Fruit fly (Drosophila melanogaster): ENCODE data around the gene mRpL11.
A peak's percentile ranks its signal among the peaks of the same experiment; 100 is the strongest.

The mRpL11 gene

DNA sequence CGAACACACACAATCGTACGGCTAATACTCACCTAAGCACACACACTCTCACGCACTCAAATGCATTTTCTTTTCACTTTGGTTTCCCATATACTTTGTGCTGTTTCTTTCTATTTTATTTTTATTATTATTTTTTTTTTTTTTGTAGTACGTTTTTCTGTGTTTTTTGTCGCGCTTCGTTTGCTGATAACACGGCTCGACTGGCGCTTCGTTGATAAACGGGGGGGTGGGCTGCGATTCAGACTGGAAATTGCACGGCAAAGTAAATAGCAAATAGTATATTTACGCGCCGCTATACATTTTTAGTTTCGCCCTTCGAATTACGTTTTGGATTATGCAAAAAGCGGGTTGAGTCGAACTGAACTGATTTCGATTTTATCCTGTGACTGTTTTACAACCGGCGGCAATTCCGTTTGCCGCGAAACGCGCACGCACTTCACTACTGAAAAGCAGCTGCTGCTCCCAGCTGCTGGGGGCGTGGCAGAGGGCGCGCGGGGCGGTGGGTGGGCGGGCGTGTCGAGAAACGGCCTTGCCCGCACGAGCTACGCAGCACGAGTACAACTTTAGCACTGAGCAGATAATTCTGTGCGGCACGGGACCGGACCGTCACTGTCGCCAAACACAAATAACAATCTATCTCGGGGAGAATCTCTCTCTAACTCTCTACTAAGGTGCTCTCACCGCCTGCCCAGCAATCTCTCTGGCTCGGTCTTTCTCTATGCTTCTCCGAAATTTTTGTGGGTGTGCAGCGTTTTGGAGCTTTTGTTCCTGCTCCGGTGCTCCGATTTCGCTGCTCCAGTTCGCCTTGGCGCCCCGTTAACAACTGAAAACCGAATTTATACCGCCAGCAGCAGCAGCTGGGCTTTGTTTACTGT lies 46.1 kb downstream of the mRpL11 start, which contains the start of gene Pde6 (continued):
- TF ChIP-seq CG11247 (GFP tag; IDR thresholded peaks at IDR 0.05) = no peak
- TF ChIP-seq pzg (GFP tag; optimal IDR thresholded peaks at IDR 0.05) = no peak
- TF ChIP-seq ewg (GFP tag; optimal IDR thresholded peaks at IDR 0.05) = no peak
- no peak for TF ChIP-seq B-H1 (GFP tag; IDR thresholded peaks at IDR 0.05)
- no peak for TF ChIP-seq CG7963 (GFP tag; IDR thresholded peaks at IDR 0.05; ENCODE audit: partially characterized antibody)
- TF ChIP-seq CG11398 (GFP tag; optimal IDR thresholded peaks at IDR 0.05) = no peak
- TF ChIP-seq Pdp1 (GFP tag; optimal IDR thresholded peaks at IDR 0.05) = no peak
- TF ChIP-seq ERR (GFP tag; optimal IDR thresholded peaks at IDR 0.05) = no peak
- peak; percentile 82 for TF ChIP-seq Jarid2 (GFP tag; optimal IDR thresholded peaks at IDR 0.05)
- peak; percentile 57 for TF ChIP-seq Nf-YA (GFP tag; IDR thresholded peaks at IDR 0.05)
- TF ChIP-seq Med (GFP tag) = no peak
- no peak for TF ChIP-seq CG31388 (GFP tag; optimal IDR thresholded peaks at IDR 0.05)
- TF ChIP-seq dmrt11E (tag; optimal IDR thresholded peaks at IDR 0.05) = no peak
- no peak for TF ChIP-seq croc (GFP tag; conservative IDR thresholded peaks at IDR 0.05)
- no peak for TF ChIP-seq Six4 (GFP tag; optimal IDR thresholded peaks at IDR 0.05)
- no peak for TF ChIP-seq Myb (GFP tag; optimal IDR thresholded peaks at IDR 0.05)
- no peak for TF ChIP-seq her (GFP tag; optimal IDR thresholded peaks at IDR 0.05)
- TF ChIP-seq luna (GFP tag; optimal IDR thresholded peaks at IDR 0.05) = no peak
- TF ChIP-seq Optix (GFP tag; IDR thresholded peaks at IDR 0.05) = 0 out of 3 replicates have a peak, but pooled peaks have one; percentile 35
- TF ChIP-seq CG1603 (tag; optimal IDR thresholded peaks at IDR 0.05) = no peak
- no peak for TF ChIP-seq CG2120 (GFP tag; optimal IDR thresholded peaks at IDR 0.05)
- TF ChIP-seq CG12299 (tag; optimal IDR thresholded peaks at IDR 0.05) = no peak
- no peak for TF ChIP-seq org-1 (GFP tag; optimal IDR thresholded peaks at IDR 0.05)
- TF ChIP-seq CG6689 (GFP tag; IDR thresholded peaks at IDR 0.05) = no peak
- TF ChIP-seq CG8924 (tag; optimal IDR thresholded peaks at IDR 0.05) = no peak
- TF ChIP-seq fru (optimal IDR thresholded peaks at IDR 0.05) = no peak
- TF ChIP-seq slbo (GFP tag; IDR thresholded peaks at IDR 0.05) = no peak
- no peak for TF ChIP-seq CG10462 (GFP tag; optimal IDR thresholded peaks at IDR 0.05)
- no peak for TF ChIP-seq CG33557 (GFP tag; optimal IDR thresholded peaks at IDR 0.05)
- no peak for TF ChIP-seq CG10959 (GFP tag; IDR thresholded peaks at IDR 0.05)
- TF ChIP-seq grau (tag; optimal IDR thresholded peaks at IDR 0.05) = no peak
- no peak for TF ChIP-seq gro (GFP tag; optimal IDR thresholded peaks at IDR 0.05)
- TF ChIP-seq ac (GFP tag; optimal IDR thresholded peaks at IDR 0.05) = no peak
- no peak for TF ChIP-seq CG3995 (GFP tag; optimal IDR thresholded peaks at IDR 0.05)
- TF ChIP-seq tio (GFP tag; optimal IDR thresholded peaks at IDR 0.05) = no peak
- peak; percentile 79; the same call in 1 of the 2 replicates for TF ChIP-seq CG16779 (GFP tag; IDR thresholded peaks at IDR 0.05)
- no peak for TF ChIP-seq ATbp (GFP tag; optimal IDR thresholded peaks at IDR 0.05)
- TF ChIP-seq CG4282 (GFP tag; optimal IDR thresholded peaks at IDR 0.05) = no peak
- no peak for TF ChIP-seq oc (tag; optimal IDR thresholded peaks at IDR 0.05)
- no peak for TF ChIP-seq CG17912 (GFP tag; optimal IDR thresholded peaks at IDR 0.05)
- TF ChIP-seq chm (GFP tag; IDR thresholded peaks at IDR 0.05) = no peak
- TF ChIP-seq CG11560 (tag; IDR thresholded peaks at IDR 0.05) = no peak
- TF ChIP-seq CG31365 (tag; optimal IDR thresholded peaks at IDR 0.05) = no peak
- no peak for TF ChIP-seq CG16813 (GFP tag; IDR thresholded peaks at IDR 0.05; ENCODE audit: partially characterized antibody)
- TF ChIP-seq CG13424 (tag; optimal IDR thresholded peaks at IDR 0.05) = no peak
- no peak for TF ChIP-seq dm (GFP tag; optimal IDR thresholded peaks at IDR 0.05)
- no peak for TF ChIP-seq CG14667 (GFP tag; IDR thresholded peaks at IDR 0.05)
- no peak for TF ChIP-seq Mad (GFP tag; optimal IDR thresholded peaks at IDR 0.05)
- TF ChIP-seq Opbp (GFP tag; IDR thresholded peaks at IDR 0.05; ENCODE audit: partially characterized antibody) = no peak
- no peak for TF ChIP-seq CG17361 (GFP tag; IDR thresholded peaks at IDR 0.05)

Data from whole organism, embryonic.